Fruit fly (Drosophila melanogaster): ENCODE measurements around the gene mtSSB.

dm6 chr3R:16220050-16220670, 15.1 kb upstream of the mtSSB start:
- TF ChIP-seq pan (optimal IDR thresholded peaks at IDR 0.05) (no peak), usp (GFP tag; optimal IDR thresholded peaks at IDR 0.05) (no peak)

Data from whole organism.